Worm (Caenorhabditis elegans): ENCODE measurements around the gene pmk-2.

pmk-2 gene

ce11 chrIV:8182566-8182965 lies 39.3 kb downstream of the pmk-2 start:
- no peak for TF ChIP-seq nhr-237 (tag; optimal IDR thresholded peaks at IDR 0.05)
- no peak for TF ChIP-seq sox-4 (tag; optimal IDR thresholded peaks at IDR 0.05)
- TF ChIP-seq fkh-10 (GFP tag; optimal IDR thresholded peaks at IDR 0.05) = peak; percentile 56
- peak; percentile 5 for TF ChIP-seq lin-14 (GFP tag; optimal IDR thresholded peaks at IDR 0.05)

- no peak for TF ChIP-seq elt-2 (tag; optimal IDR thresholded peaks at IDR 0.05)
- no peak for TF ChIP-seq nhr-77 (tag; optimal IDR thresholded peaks at IDR 0.05)
- TF ChIP-seq nhr-76 (tag; optimal IDR thresholded peaks at IDR 0.05) = no peak
- TF ChIP-seq ceh-8 (GFP tag; optimal IDR thresholded peaks at IDR 0.05) = peak; percentile 47
- no peak for TF ChIP-seq aha-1 (tag; optimal IDR thresholded peaks at IDR 0.05)
- peak; percentile 92 for TF ChIP-seq fkh-8 (tag; optimal IDR thresholded peaks at IDR 0.05)
- TF ChIP-seq nhr-20 (tag; optimal IDR thresholded peaks at IDR 0.05) = peak; percentile 41
- TF ChIP-seq efl-1 (optimal IDR thresholded peaks at IDR 0.05) = peak; percentile 22 to 40
- TF ChIP-seq efl-1 (GFP tag; optimal IDR thresholded peaks at IDR 0.05 in 1 of 2) = no peak
- no peak for TF ChIP-seq tlp-1 (tag; optimal IDR thresholded peaks at IDR 0.05)
- no peak for TF ChIP-seq alr-1 (tag; optimal IDR thresholded peaks at IDR 0.05; ENCODE audit: borderline replicate concordance)
- TF ChIP-seq efl-3 (GFP tag; optimal IDR thresholded peaks at IDR 0.05) = no peak
- TF ChIP-seq swsn-7 (tag; optimal IDR thresholded peaks at IDR 0.05) = peak; percentile 65
- TF ChIP-seq lin-39 (tag; optimal IDR thresholded peaks at IDR 0.05) = no peak
- no peak for TF ChIP-seq nhr-11 (tag; optimal IDR thresholded peaks at IDR 0.05)
- peak in 2 of 3 experiments; percentile 30 to 69 for TF ChIP-seq ceh-82 (tag; optimal IDR thresholded peaks at IDR 0.05)
- TF ChIP-seq lin-35 (GFP tag; optimal IDR thresholded peaks at IDR 0.05) = peak in 1 of 2 experiments; percentile 31
- TF ChIP-seq snu-23 (GFP tag; optimal IDR thresholded peaks at IDR 0.05) = peak; percentile 41
- no peak for TF ChIP-seq ets-5 (GFP tag; IDR thresholded peaks at IDR 0.05)
- peak; percentile 20 for TF ChIP-seq xbp-1 (tag; optimal IDR thresholded peaks at IDR 0.05)
- TF ChIP-seq nhr-84 (tag; optimal IDR thresholded peaks at IDR 0.05) = no peak
- no peak for TF ChIP-seq nhr-19 (GFP tag; conservative IDR thresholded peaks at IDR 0.05)
- TF ChIP-seq ceh-90 (tag; optimal IDR thresholded peaks at IDR 0.05) = no peak
- no peak for TF ChIP-seq nhr-90 (tag; optimal IDR thresholded peaks at IDR 0.05; ENCODE audit: poor library complexity)
- TF ChIP-seq Y116A8C.19 (tag; optimal IDR thresholded peaks at IDR 0.05; ENCODE audit: borderline replicate concordance) = no peak
- TF ChIP-seq nhr-237 (tag; optimal IDR thresholded peaks at IDR 0.05) = no peak
- TF ChIP-seq mef-2 (tag; optimal IDR thresholded peaks at IDR 0.05) = no peak
- TF ChIP-seq C34B4.2 (tag; optimal IDR thresholded peaks at IDR 0.05) = no peak
- TF ChIP-seq skn-1 (tag; optimal IDR thresholded peaks at IDR 0.05) = peak; percentile 42
- peak; percentile 59 for TF ChIP-seq unc-86 (tag; optimal IDR thresholded peaks at IDR 0.05)
- peak; percentile 9 to 35 for TF ChIP-seq lsy-2 (tag; optimal IDR thresholded peaks at IDR 0.05)
- peak; percentile 45; the same call in 1 of the 2 replicates for TF ChIP-seq isw-1 (GFP tag; IDR thresholded peaks at IDR 0.05)
- no peak for TF ChIP-seq unc-130 (tag; optimal IDR thresholded peaks at IDR 0.05)
- peak; percentile 33 for TF ChIP-seq ceh-63 (GFP tag; optimal IDR thresholded peaks at IDR 0.05)
- no peak for TF ChIP-seq pax-3 (tag; optimal IDR thresholded peaks at IDR 0.05)
- TF ChIP-seq lir-3 (tag; optimal IDR thresholded peaks at IDR 0.05; ENCODE audit: poor library complexity) = no peak
- TF ChIP-seq nhr-47 (tag; optimal IDR thresholded peaks at IDR 0.05) = peak; percentile 64
- TF ChIP-seq sox-4 (tag; optimal IDR thresholded peaks at IDR 0.05) = peak; percentile 9
- peak; percentile 86 for TF ChIP-seq lin-14 (GFP tag; optimal IDR thresholded peaks at IDR 0.05)
- TF ChIP-seq nhr-28 (tag; optimal IDR thresholded peaks at IDR 0.05) = no peak
- TF ChIP-seq fkh-10 (GFP tag; optimal IDR thresholded peaks at IDR 0.05) = peak; percentile 87
- TF ChIP-seq dpl-1 (GFP tag; optimal IDR thresholded peaks at IDR 0.05) = no peak
- TF ChIP-seq aly-2 (tag; optimal IDR thresholded peaks at IDR 0.05) = no peak
- TF ChIP-seq F16B12.6 (tag; optimal IDR thresholded peaks at IDR 0.05) = no peak
- TF ChIP-seq egl-13 (tag; optimal IDR thresholded peaks at IDR 0.05) = peak; percentile 60
- no peak for TF ChIP-seq ztf-4 (tag; optimal IDR thresholded peaks at IDR 0.05)
- peak; percentile 46 for TF ChIP-seq mep-1 (tag; optimal IDR thresholded peaks at IDR 0.05)
- TF ChIP-seq fos-1 (tag; optimal IDR thresholded peaks at IDR 0.05) = no peak
- TF ChIP-seq sptf-1 (tag; optimal IDR thresholded peaks at IDR 0.05) = no peak
- no peak for TF ChIP-seq unc-62 (GFP tag; optimal IDR thresholded peaks at IDR 0.05)
- peak; percentile 22 for TF ChIP-seq jun-1 (tag; optimal IDR thresholded peaks at IDR 0.05)
- no peak for TF ChIP-seq ama-1 (optimal IDR thresholded peaks at IDR 0.05)
Measured at ce11 chrIV:8183313-8183712, 40.0 kb downstream of the pmk-2 start.

All from whole organism, L1 larva.